Fruit fly (Drosophila melanogaster) whole organism, prepupa: ENCODE data around the gene CG3104.

ENCODE experiments used
- Blimp-1 ChIP-seq: fragments of 200-800 bp; sonication (Bioruptor generic); optimal IDR thresholded peaks from 3 replicates; lab custom pipeline; 2017; ENCODE audit warnings: missing biosample characterization, missing genetic modification characterization, mild to moderate bottlenecking, moderate library complexity, missing genetic modification reagents
- CG10631 ChIP-seq: fragments of 200-800 bp; sonication (Bioruptor generic); optimal IDR thresholded peaks from 2 replicates; lab custom pipeline; 2016; ENCODE audit warnings: missing biosample characterization, missing genetic modification characterization
- CG11762 ChIP-seq: fragments of 200-800 bp; sonication (Bioruptor generic); optimal IDR thresholded peaks from 3 replicates; lab custom pipeline; 2016; ENCODE audit warnings: missing biosample characterization, missing genetic modification characterization; ENCODE audit not compliant: insufficient read depth
- CG11902 ChIP-seq: fragments of 200-800 bp; sonication (Bioruptor generic); optimal IDR thresholded peaks from 3 replicates; lab custom pipeline; 2016; ENCODE audit warnings: missing biosample characterization, missing genetic modification characterization
- CG15336 ChIP-seq: fragments of 200-800 bp; sonication (Bioruptor generic); IDR thresholded peaks from 2 replicates; pipeline ENCODE4 v1.3.6; 2022; ENCODE audit warnings: missing biosample characterization, missing genetic modification characterization
- CG1621 ChIP-seq: fragments of 200-800 bp; sonication (Bioruptor generic); optimal IDR thresholded peaks from 3 replicates; lab custom pipeline; 2018; ENCODE audit warnings: missing biosample characterization, mild to moderate bottlenecking, missing genetic modification characterization
- CG32006 ChIP-seq: fragments of 200-800 bp; sonication (Bioruptor generic); optimal IDR thresholded peaks from 3 replicates; lab custom pipeline; 2017; ENCODE audit warnings: missing biosample characterization, mild to moderate bottlenecking, missing genetic modification characterization
- CG34406 ChIP-seq: fragments of 200-800 bp; sonication (Bioruptor generic); optimal IDR thresholded peaks from 3 replicates; lab custom pipeline; 2016; ENCODE audit warnings: missing biosample characterization, missing genetic modification characterization
- CG4318 ChIP-seq: fragments of 200-800 bp; sonication (Bioruptor generic); optimal IDR thresholded peaks from 3 replicates; lab custom pipeline; 2017; ENCODE audit warnings: missing biosample characterization, mild to moderate bottlenecking, missing genetic modification characterization
- CG6163 ChIP-seq: fragments of 200-800 bp; sonication (Bioruptor generic); IDR thresholded peaks from 3 replicates; pipeline ENCODE4 v1.3.6; 2022; ENCODE audit warnings: missing biosample characterization, missing genetic modification characterization
- CG6276 ChIP-seq: fragments of 200-800 bp; sonication (Bioruptor generic); optimal IDR thresholded peaks from 2 replicates; lab custom pipeline; 2017; ENCODE audit warnings: missing biosample characterization, mild to moderate bottlenecking, missing genetic modification characterization
- CG6792 ChIP-seq: fragments of 200-800 bp; sonication (Bioruptor generic); optimal IDR thresholded peaks from 3 replicates; lab custom pipeline; 2016; ENCODE audit warnings: missing biosample characterization, missing genetic modification characterization
- CG6808 ChIP-seq: fragments of 200-800 bp; sonication (Bioruptor generic); optimal IDR thresholded peaks from 3 replicates; lab custom pipeline; 2017; ENCODE audit warnings: missing biosample characterization, missing genetic modification characterization, mild to moderate bottlenecking, moderate library complexity, missing genetic modification reagents
- CG6854 ChIP-seq: fragments of 200-800 bp; sonication (Bioruptor generic); optimal IDR thresholded peaks from 2 replicates; lab custom pipeline; 2017; ENCODE audit warnings: missing biosample characterization, mild to moderate bottlenecking, missing genetic modification characterization
- CG7368 ChIP-seq: fragments of 200-800 bp; sonication (Bioruptor generic); optimal IDR thresholded peaks from 3 replicates; lab custom pipeline; 2016; ENCODE audit warnings: missing biosample characterization, missing genetic modification characterization
- CG8119 ChIP-seq: fragments of 200-800 bp; sonication (Bioruptor generic); IDR thresholded peaks from 3 replicates; pipeline ENCODE4 v1.3.6; 2022; ENCODE audit warnings: missing biosample characterization, missing genetic modification characterization
- CG8319 ChIP-seq: fragments of 200-800 bp; sonication (Bioruptor generic); optimal IDR thresholded peaks from 3 replicates; lab custom pipeline; 2016; ENCODE audit warnings: missing biosample characterization, missing genetic modification characterization
- CG8632 ChIP-seq: fragments of 200-800 bp; sonication (Bioruptor generic); optimal IDR thresholded peaks from 3 replicates; lab custom pipeline; 2016; ENCODE audit warnings: missing biosample characterization, missing genetic modification characterization
- Eip75B ChIP-seq: fragments of 200-800 bp; sonication (Bioruptor generic); optimal IDR thresholded peaks from 3 replicates; lab custom pipeline; 2016; ENCODE audit warnings: missing biosample characterization, missing genetic modification characterization
- Eip78C ChIP-seq: fragments of 200-800 bp; sonication (Bioruptor generic); peaks from one replicate; lab custom pipeline; 2016; ENCODE audit warnings: missing biosample characterization, missing genetic modification characterization
- Eip93F ChIP-seq: fragments of 200-800 bp; sonication (Bioruptor generic); optimal IDR thresholded peaks from 2 replicates; lab custom pipeline; 2016; ENCODE audit warnings: missing biosample characterization, mild to moderate bottlenecking, missing genetic modification characterization
- Ets21C ChIP-seq: fragments of 200-800 bp; sonication (Bioruptor generic); optimal IDR thresholded peaks from 3 replicates; lab custom pipeline; 2016; ENCODE audit warnings: missing biosample characterization, missing genetic modification characterization
- Ets96B ChIP-seq: fragments of 200-800 bp; optimal IDR thresholded peaks from 2 replicates; lab custom pipeline; 2019; ENCODE audit warnings: missing biosample characterization, mild to moderate bottlenecking, missing genetic modification characterization, moderate library complexity
- Gug ChIP-seq: fragments of 200-800 bp; sonication (Bioruptor generic); IDR thresholded peaks from 2 replicates; pipeline ENCODE4 v1.3.6; 2022; ENCODE audit warnings: missing biosample characterization, missing genetic modification characterization
- Hr39 ChIP-seq: fragments of 200-800 bp; sonication (Bioruptor generic); optimal IDR thresholded peaks from 2 replicates; lab custom pipeline; 2016; ENCODE audit warnings: missing biosample characterization, missing genetic modification characterization
- Hr4 ChIP-seq: fragments of 200-800 bp; sonication (Bioruptor generic); optimal IDR thresholded peaks from 3 replicates; lab custom pipeline; 2016; ENCODE audit warnings: missing biosample characterization, missing genetic modification characterization
- Lpt ChIP-seq: fragments of 200-800 bp; sonication (Bioruptor generic); optimal IDR thresholded peaks from 3 replicates; lab custom pipeline; 2016; ENCODE audit warnings: missing biosample characterization, missing genetic modification characterization
- Met ChIP-seq: fragments of 200-800 bp; sonication (Bioruptor generic); optimal IDR thresholded peaks from 3 replicates; lab custom pipeline; 2016; ENCODE audit warnings: missing biosample characterization, missing genetic modification characterization
- OdsH ChIP-seq: fragments of 200-800 bp; sonication (Bioruptor generic); optimal IDR thresholded peaks from 3 replicates; lab custom pipeline; 2016; ENCODE audit warnings: missing biosample characterization, missing genetic modification characterization
- Smox ChIP-seq: fragments of 200-800 bp; sonication (Bioruptor generic); optimal IDR thresholded peaks from 3 replicates; lab custom pipeline; 2016; ENCODE audit warnings: missing biosample characterization, missing genetic modification characterization
- Sox15 ChIP-seq: fragments of 200-800 bp; sonication (Bioruptor generic); optimal IDR thresholded peaks from 3 replicates; lab custom pipeline; 2016; ENCODE audit warnings: missing biosample characterization, missing genetic modification characterization
- achi ChIP-seq: fragments of 200-800 bp; sonication (Bioruptor generic); optimal IDR thresholded peaks from 3 replicates; lab custom pipeline; 2016; ENCODE audit warnings: missing biosample characterization, missing genetic modification characterization
- acj6 ChIP-seq: fragments of 200-800 bp; sonication (Bioruptor generic); optimal IDR thresholded peaks from 3 replicates; lab custom pipeline; 2016; ENCODE audit warnings: missing biosample characterization, missing genetic modification characterization
- dac ChIP-seq: fragments of 200-800 bp; sonication (Bioruptor generic); optimal IDR thresholded peaks from 2 replicates; lab custom pipeline; 2017; ENCODE audit warnings: missing biosample characterization, mild to moderate bottlenecking, missing genetic modification characterization
- dsx ChIP-seq: fragments of 200-800 bp; optimal IDR thresholded peaks from 3 replicates; lab custom pipeline; 2019; ENCODE audit warnings: missing biosample characterization, mild to moderate bottlenecking, missing genetic modification characterization, moderate library complexity; ENCODE audit not compliant: poor library complexity, severe bottlenecking
- eg ChIP-seq: fragments of 200-800 bp; sonication (Bioruptor generic); IDR thresholded peaks from 3 replicates; pipeline ENCODE4 v1.3.6; 2022; ENCODE audit warnings: missing biosample characterization, missing genetic modification characterization
- fd59A ChIP-seq: fragments of 200-800 bp; sonication (Bioruptor generic); optimal IDR thresholded peaks from 2 replicates; lab custom pipeline; 2017; ENCODE audit warnings: missing biosample characterization, mild to moderate bottlenecking, missing genetic modification characterization, missing genetic modification reagents
- fkh ChIP-seq: fragments of 200-800 bp; sonication (Bioruptor generic); optimal IDR thresholded peaks from 3 replicates; lab custom pipeline; 2017; ENCODE audit warnings: missing biosample characterization, mild to moderate bottlenecking, missing genetic modification characterization, moderate library complexity
- lz ChIP-seq: fragments of 200-800 bp; sonication (Bioruptor generic); optimal IDR thresholded peaks from 3 replicates; lab custom pipeline; 2016; ENCODE audit warnings: missing biosample characterization, missing genetic modification characterization
- net ChIP-seq: fragments of 200-800 bp; sonication (Bioruptor generic); optimal IDR thresholded peaks from 3 replicates; lab custom pipeline; 2016; ENCODE audit warnings: missing biosample characterization, missing genetic modification characterization
- pdm3 ChIP-seq: fragments of 200-800 bp; sonication (Bioruptor generic); optimal IDR thresholded peaks from 3 replicates; lab custom pipeline; 2016; ENCODE audit warnings: missing biosample characterization, missing genetic modification characterization
- salr ChIP-seq, 2 experiments: fragments of 200-800 bp; sonication (Bioruptor generic); optimal IDR thresholded peaks; 3 replicates each; lab custom pipeline; 2016 to 2018; ENCODE audit warnings: missing biosample characterization in 2 of 2, missing genetic modification characterization in 2 of 2, mild to moderate bottlenecking in 1 of 2
- spab ChIP-seq: fragments of 200-800 bp; sonication (Bioruptor generic); optimal IDR thresholded peaks from 2 replicates; lab custom pipeline; 2017; ENCODE audit warnings: missing biosample characterization, mild to moderate bottlenecking, missing genetic modification characterization, missing genetic modification reagents
- ss ChIP-seq, 2 experiments: fragments of 200-800 bp; sonication (Bioruptor generic); optimal IDR thresholded peaks; 2 replicates in 1 of 2; 3 replicates in 1 of 2; lab custom pipeline; 2017 to 2018; ENCODE audit warnings: mild to moderate bottlenecking in 2 of 2, missing biosample characterization in 2 of 2, missing genetic modification characterization in 2 of 2, moderate library complexity in 1 of 2
- topi ChIP-seq: fragments of 200-800 bp; sonication (Bioruptor generic); optimal IDR thresholded peaks from 3 replicates; lab custom pipeline; 2016; ENCODE audit warnings: missing biosample characterization, missing genetic modification characterization
- vri ChIP-seq: fragments of 200-800 bp; sonication (Bioruptor generic); optimal IDR thresholded peaks from 3 replicates; lab custom pipeline; 2016; ENCODE audit warnings: missing biosample characterization, mild to moderate bottlenecking, missing genetic modification characterization

CG3104 gene

DNA sequence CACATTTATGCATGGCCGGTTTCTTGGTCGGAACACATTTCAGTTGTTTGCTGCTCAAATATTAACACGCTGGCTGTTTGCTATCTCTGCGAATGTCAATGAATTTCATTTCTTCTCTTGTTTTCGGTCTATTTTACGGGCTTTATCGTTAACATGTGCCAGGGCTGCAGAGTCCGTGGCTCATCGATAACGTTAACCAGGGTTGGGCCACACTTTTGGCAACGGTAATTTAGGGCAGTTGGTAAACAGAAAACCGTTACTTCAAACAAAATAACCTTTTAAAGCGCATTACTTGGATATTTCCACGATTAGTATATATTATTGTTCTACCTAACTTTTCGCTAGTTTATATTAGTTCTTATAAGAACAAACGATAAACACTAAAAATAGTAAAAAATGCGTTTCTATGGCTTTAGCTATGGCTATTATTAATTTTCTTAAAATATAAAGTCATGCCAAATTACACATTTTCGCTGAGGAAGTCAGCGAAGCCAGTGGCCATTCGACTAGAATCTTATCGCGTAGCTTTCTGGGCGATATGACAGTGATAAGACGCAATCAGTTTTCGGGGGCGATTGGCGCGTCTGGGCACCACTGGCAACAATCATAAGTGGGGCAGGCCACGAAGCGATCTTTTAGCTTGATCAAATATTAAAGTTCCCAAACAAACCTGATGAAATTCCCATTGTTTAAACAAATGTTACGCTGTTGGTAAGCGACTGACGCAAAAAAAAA is 27.6 kb upstream of the CG3104 start (continued):
- TF ChIP-seq dac (GFP tag; lab: Kevin White, UChicago): no peak
- no peak for TF ChIP-seq CG1621 (tag; lab: Kevin White, UChicago)
- peak; percentile 66 for TF ChIP-seq lz (GFP tag; lab: Kevin White, UChicago)
- peak; percentile 76 for TF ChIP-seq fkh
- TF ChIP-seq CG6163 (GFP tag; lab: Robert Waterston, UW): peak; percentile 51; the same call in 2 of the 3 replicates
- TF ChIP-seq CG10631: no peak
- no peak for TF ChIP-seq CG8319
- TF ChIP-seq eg: peak; percentile 30; the same call in 1 of the 3 replicates
- no peak for TF ChIP-seq achi (GFP tag; lab: Kevin White, UChicago)
- no peak for TF ChIP-seq Sox15 (GFP tag; lab: Kevin White, UChicago)
- no peak for TF ChIP-seq OdsH
- TF ChIP-seq CG11762 (GFP tag; lab: Kevin White, UChicago): no peak
- TF ChIP-seq CG4318 (GFP tag; lab: Kevin White, UChicago): no peak
- no peak for TF ChIP-seq CG6276 (GFP tag; lab: Kevin White, UChicago)
- no peak for TF ChIP-seq Blimp-1
- TF ChIP-seq vri: peak; percentile 20
- peak; percentile 29 for TF ChIP-seq topi (GFP tag; lab: Kevin White, UChicago)
- no peak for TF ChIP-seq CG8632 (GFP tag; lab: Kevin White, UChicago)
- TF ChIP-seq Smox (GFP tag; lab: Kevin White, UChicago): peak; percentile 41
- peak; percentile 10 for TF ChIP-seq CG6792 (GFP tag; lab: Kevin White, UChicago)
- no peak for TF ChIP-seq fd59A (GFP tag; lab: Kevin White, UChicago)

DNA sequence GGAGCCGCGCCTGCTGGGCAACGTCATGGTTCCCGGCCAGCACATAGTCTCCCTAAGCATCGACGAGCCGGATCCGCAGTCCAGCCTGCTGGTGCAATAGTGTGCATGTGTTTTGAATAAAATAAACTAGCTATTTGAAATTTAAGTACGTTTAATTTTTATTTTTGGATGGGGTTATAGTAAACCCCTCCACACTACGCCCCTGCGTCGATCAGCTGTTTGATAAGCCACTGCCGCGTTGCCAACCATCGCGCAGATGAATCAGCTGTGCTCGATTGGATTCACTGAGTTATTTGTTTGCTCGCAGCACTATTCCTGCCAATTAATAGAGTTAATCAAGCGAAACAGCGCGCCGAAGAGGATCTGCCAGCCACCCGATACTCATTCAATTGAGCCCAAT is 23.3 kb upstream of the CG3104 start, which contains the start of gene RabGGTb:
TSS of gene RabGGTb (plus strand) at position 254 of the 400 bp plus-strand sequence.
- TF ChIP-seq CG15336 (GFP tag; lab: Robert Waterston, UW) (peak; percentile 60), vri (peak; percentile 22), CG11902 (GFP tag; lab: Kevin White, UChicago) (peak; percentile 15), OdsH (peak; percentile 45), eg (peak; percentile 85), Ets96B (peak; percentile 21), CG8319 (peak; percentile 1), topi (GFP tag; lab: Kevin White, UChicago) (peak; percentile 54), dac (GFP tag; lab: Kevin White, UChicago) (no peak), Hr4 (GFP tag; lab: Kevin White, UChicago) (peak; percentile 45), pdm3 (peak; percentile 52), Eip75B (GFP tag; lab: Kevin White, UChicago) (peak; percentile 52), Sox15 (GFP tag; lab: Kevin White, UChicago) (no peak), CG32006 (GFP tag; lab: Kevin White, UChicago) (peak; percentile 56), CG34406 (GFP tag; lab: Kevin White, UChicago) (peak; percentile 48), acj6 (GFP tag; lab: Kevin White, UChicago) (peak; percentile 72), Gug (peak; percentile 54), CG7368 (GFP tag; lab: Kevin White, UChicago) (peak; percentile 12), CG6854 (GFP tag; lab: Kevin White, UChicago) (peak; percentile 29), ss (GFP tag; optimal IDR thresholded peaks at IDR 0.05; lab: Kevin White, UChicago) (peak in 1 of 2 experiments; percentile 12), spab (no peak), Eip93F (GFP tag; lab: Kevin White, UChicago) (no peak), CG1621 (tag; lab: Kevin White, UChicago) (peak; percentile 34), Lpt (no peak), dsx (GFP tag; lab: Kevin White, UChicago) (no peak), Eip78C (GFP tag; lab: Kevin White, UChicago) (peak; percentile 75), Blimp-1 (no peak), CG10631 (peak; percentile 46), CG11762 (GFP tag; lab: Kevin White, UChicago) (peak; percentile 39), Met (GFP tag; lab: Kevin White, UChicago) (peak; percentile 63), CG8119 (GFP tag; lab: Robert Waterston, UW) (peak; percentile 71), Smox (GFP tag; lab: Kevin White, UChicago) (peak; percentile 68), salr (GFP tag; optimal IDR thresholded peaks at IDR 0.05; lab: Kevin White, UChicago) (no peak), net (peak; percentile 59), CG4318 (GFP tag; lab: Kevin White, UChicago) (no peak), Hr39 (peak; percentile 77), Ets21C (peak; percentile 25), fd59A (GFP tag; lab: Kevin White, UChicago) (peak; percentile 21), CG6276 (GFP tag; lab: Kevin White, UChicago) (peak; percentile 21), CG6808 (peak; percentile 35), fkh (no peak)
